Worm (Caenorhabditis elegans): ENCODE measurements around the gene vha-1.

Gene vha-1

ce11 chrIII:9779080-9779479 is 2.0 kb upstream of the vha-1 start:
- no peak for TF ChIP-seq ztf-23 (GFP tag; IDR thresholded peaks at IDR 0.05)
- no peak for TF ChIP-seq tab-1 (GFP tag; IDR thresholded peaks at IDR 0.05)
- TF ChIP-seq T22C8.4 (GFP tag; IDR thresholded peaks at IDR 0.05): no peak
- TF ChIP-seq ztf-29 (GFP tag; IDR thresholded peaks at IDR 0.05): no peak
- no peak for TF ChIP-seq flt-1 (GFP tag; IDR thresholded peaks at IDR 0.05)
- no peak for TF ChIP-seq med-1 (GFP tag; optimal IDR thresholded peaks at IDR 0.05; ENCODE audit: insufficient read depth)

ce11 chrIII:9780254-9780653 is 800 bp upstream of the vha-1 start, which contains the start of gene sqv-3:
Gene sqv-3, minus strand, starts transcription at chrIII:9780354.
- TF ChIP-seq T22C8.4 (GFP tag; IDR thresholded peaks at IDR 0.05) (no peak), ztf-29 (GFP tag; IDR thresholded peaks at IDR 0.05) (no peak), ztf-23 (GFP tag; IDR thresholded peaks at IDR 0.05) (no peak)

ce11 chrIII:9782011-9782436 is 970 bp downstream of the vha-1 start, which contains the start of gene vha-2:
Gene vha-2, plus strand, starts transcription at chrIII:9782164.
- TF ChIP-seq cog-1 (tag; optimal IDR thresholded peaks at IDR 0.05) (no peak), med-1 (GFP tag; optimal IDR thresholded peaks at IDR 0.05; ENCODE audit: insufficient read depth) (no peak), tab-1 (GFP tag; IDR thresholded peaks at IDR 0.05) (no peak), klf-2 (GFP tag; conservative IDR thresholded peaks at IDR 0.05) (no peak), ztf-23 (GFP tag; IDR thresholded peaks at IDR 0.05) (no peak), T22C8.4 (GFP tag; IDR thresholded peaks at IDR 0.05) (no peak), flt-1 (GFP tag; IDR thresholded peaks at IDR 0.05) (no peak), ref-1 (GFP tag; conservative IDR thresholded peaks at IDR 0.05) (no peak)

- TF ChIP-seq tab-1 (GFP tag; IDR thresholded peaks at IDR 0.05) (no peak), ztf-23 (GFP tag; IDR thresholded peaks at IDR 0.05) (no peak), ztf-29 (GFP tag; IDR thresholded peaks at IDR 0.05) (no peak), flt-1 (GFP tag; IDR thresholded peaks at IDR 0.05) (no peak), med-1 (GFP tag; optimal IDR thresholded peaks at IDR 0.05; ENCODE audit: insufficient read depth) (no peak), klf-2 (GFP tag; conservative IDR thresholded peaks at IDR 0.05) (no peak)
Measured at ce11 chrIII:9782483-9783081, 1.5 kb downstream of the vha-1 start, which contains the start of gene R10E11.6. Gene R10E11.6, plus strand, starts transcription at chrIII:9783006.

ce11 chrIII:9783133-9783590 is 2.1 kb downstream of the vha-1 start:
- TF ChIP-seq cog-1 (tag; optimal IDR thresholded peaks at IDR 0.05): no peak
- TF ChIP-seq med-1 (GFP tag; optimal IDR thresholded peaks at IDR 0.05; ENCODE audit: insufficient read depth): no peak
- no peak for TF ChIP-seq ztf-29 (GFP tag; IDR thresholded peaks at IDR 0.05)

ce11 chrIII:9786776-9787175 is 5.7 kb downstream of the vha-1 start:
- TF ChIP-seq ztf-29 (GFP tag; IDR thresholded peaks at IDR 0.05) (no peak), tab-1 (GFP tag; IDR thresholded peaks at IDR 0.05) (no peak), T22C8.4 (GFP tag; IDR thresholded peaks at IDR 0.05) (no peak), ztf-23 (GFP tag; IDR thresholded peaks at IDR 0.05) (no peak), cog-1 (tag; optimal IDR thresholded peaks at IDR 0.05) (no peak), ref-1 (GFP tag; conservative IDR thresholded peaks at IDR 0.05) (no peak), klf-2 (GFP tag; conservative IDR thresholded peaks at IDR 0.05) (no peak), med-1 (GFP tag; optimal IDR thresholded peaks at IDR 0.05; ENCODE audit: insufficient read depth) (no peak)

ce11 chrIII:9789083-9789482 is 8.0 kb downstream of the vha-1 start:
- no peak for TF ChIP-seq ztf-23 (GFP tag; IDR thresholded peaks at IDR 0.05)
- no peak for TF ChIP-seq ztf-29 (GFP tag; IDR thresholded peaks at IDR 0.05)
- no peak for TF ChIP-seq T22C8.4 (GFP tag; IDR thresholded peaks at IDR 0.05)
- no peak for TF ChIP-seq tab-1 (GFP tag; IDR thresholded peaks at IDR 0.05)
- TF ChIP-seq cog-1 (tag; optimal IDR thresholded peaks at IDR 0.05): no peak
- no peak for TF ChIP-seq flt-1 (GFP tag; IDR thresholded peaks at IDR 0.05)
- TF ChIP-seq klf-2 (GFP tag; conservative IDR thresholded peaks at IDR 0.05): no peak

- no peak for TF ChIP-seq tab-1 (GFP tag; IDR thresholded peaks at IDR 0.05)
- TF ChIP-seq flt-1 (GFP tag; IDR thresholded peaks at IDR 0.05): no peak
- no peak for TF ChIP-seq klf-2 (GFP tag; conservative IDR thresholded peaks at IDR 0.05)
- TF ChIP-seq med-1 (GFP tag; optimal IDR thresholded peaks at IDR 0.05; ENCODE audit: insufficient read depth): no peak
- no peak for TF ChIP-seq ztf-29 (GFP tag; IDR thresholded peaks at IDR 0.05)
- no peak for TF ChIP-seq cog-1 (tag; optimal IDR thresholded peaks at IDR 0.05)
- no peak for TF ChIP-seq T22C8.4 (GFP tag; IDR thresholded peaks at IDR 0.05)
- TF ChIP-seq ref-1 (GFP tag; conservative IDR thresholded peaks at IDR 0.05): no peak
- no peak for TF ChIP-seq ztf-23 (GFP tag; IDR thresholded peaks at IDR 0.05)
Measured at ce11 chrIII:9789607-9790073, 8.6 kb downstream of the vha-1 start, which contains the start of gene R10E11.5. Gene R10E11.5, minus strand, starts transcription at chrIII:9789657.

- no peak for TF ChIP-seq ztf-23 (GFP tag; IDR thresholded peaks at IDR 0.05)
- TF ChIP-seq ref-1 (GFP tag; conservative IDR thresholded peaks at IDR 0.05): no peak
- TF ChIP-seq klf-2 (GFP tag; conservative IDR thresholded peaks at IDR 0.05): no peak
- TF ChIP-seq flt-1 (GFP tag; IDR thresholded peaks at IDR 0.05): no peak
- no peak for TF ChIP-seq ztf-29 (GFP tag; IDR thresholded peaks at IDR 0.05)
- no peak for TF ChIP-seq med-1 (GFP tag; optimal IDR thresholded peaks at IDR 0.05; ENCODE audit: insufficient read depth)
- no peak for TF ChIP-seq tab-1 (GFP tag; IDR thresholded peaks at IDR 0.05)
- TF ChIP-seq T22C8.4 (GFP tag; IDR thresholded peaks at IDR 0.05): no peak
- TF ChIP-seq cog-1 (tag; optimal IDR thresholded peaks at IDR 0.05): no peak
Measured at ce11 chrIII:9793592-9794417, 12.8 kb downstream of the vha-1 start, which contains the start of the genes R10E11.9 and mcm-6. Gene R10E11.9, minus strand, starts transcription at chrIII:9793642. Gene mcm-6, plus strand, starts transcription at chrIII:9794367.
